Worm (Caenorhabditis elegans): ENCODE data around the gene irld-48.
A peak's percentile ranks its signal among the peaks of the same experiment; 100 is the strongest.

Gene irld-48

DNA sequence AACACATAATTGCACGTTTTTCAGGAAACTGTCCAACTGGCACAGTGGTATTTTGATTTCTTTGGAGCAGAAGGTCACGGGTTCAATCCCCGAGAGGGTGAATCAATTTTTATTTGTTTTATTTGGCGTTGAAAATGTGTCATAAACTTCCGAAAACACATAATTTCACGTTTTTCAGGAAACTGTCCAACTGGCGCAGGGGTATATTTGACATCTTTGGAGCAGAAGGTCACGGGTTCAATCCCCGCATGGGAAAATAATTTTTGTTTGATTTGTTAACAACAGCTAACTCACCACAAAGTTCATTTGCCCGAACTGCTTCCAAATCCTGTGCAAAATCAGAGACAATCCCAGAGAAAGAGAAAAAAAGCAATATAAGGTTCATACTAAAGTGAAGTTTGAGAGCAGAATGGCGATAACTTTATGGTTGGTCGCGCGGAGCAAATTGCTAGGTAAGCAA is at the start of gene irld-48:
TSS of gene irld-48 (plus strand) at position 410 of the 460 bp plus-strand sequence.
- TF ChIP-seq hpl-2 (GFP tag; optimal IDR thresholded peaks at IDR 0.05) (no peak), unc-86 (tag; optimal IDR thresholded peaks at IDR 0.05) (no peak), nhr-77 (tag; optimal IDR thresholded peaks at IDR 0.05) (no peak), fkh-8 (tag; optimal IDR thresholded peaks at IDR 0.05) (no peak), nhr-76 (tag; optimal IDR thresholded peaks at IDR 0.05) (no peak), nhr-20 (tag; optimal IDR thresholded peaks at IDR 0.05) (no peak), nhr-237 (tag; optimal IDR thresholded peaks at IDR 0.05) (no peak), snu-23 (GFP tag; optimal IDR thresholded peaks at IDR 0.05) (no peak), pag-3 (tag; optimal IDR thresholded peaks at IDR 0.05; ENCODE audit: borderline replicate concordance, insufficient read depth) (no peak), pax-3 (tag; optimal IDR thresholded peaks at IDR 0.05) (no peak), pqm-1 (tag; optimal IDR thresholded peaks at IDR 0.05) (no peak), irx-1 (tag; optimal IDR thresholded peaks at IDR 0.05) (no peak), sox-4 (tag; optimal IDR thresholded peaks at IDR 0.05) (no peak), snpc-4 (tag; optimal IDR thresholded peaks at IDR 0.05) (no peak), zip-4 (GFP tag; optimal IDR thresholded peaks at IDR 0.05) (no peak)

DNA sequence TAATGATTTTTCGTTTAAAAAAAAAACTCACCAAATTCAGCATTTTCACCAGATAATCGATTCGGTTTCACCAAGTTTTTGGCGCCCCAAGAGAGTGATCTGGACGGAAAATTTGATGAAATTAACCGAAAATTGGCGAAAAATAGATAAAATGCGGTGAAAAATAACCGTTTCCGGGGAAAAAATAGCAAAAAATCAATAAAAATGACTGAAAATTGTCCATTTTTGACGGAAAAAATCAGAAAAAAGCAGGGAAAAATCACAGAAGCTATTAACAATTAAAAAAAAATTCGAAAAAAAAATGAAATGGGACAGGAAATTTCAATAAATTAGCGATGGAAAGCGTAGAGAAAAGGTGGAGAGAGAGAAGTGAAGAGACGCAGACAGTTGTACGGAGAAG is 42.4 kb upstream of the irld-48 start, which contains the start of gene ubc-15:
TSS of gene ubc-15 (minus strand) at position 101 of the 400 bp plus-strand sequence.
- TF ChIP-seq pax-3 (tag; optimal IDR thresholded peaks at IDR 0.05) (no peak), tlp-1 (tag; optimal IDR thresholded peaks at IDR 0.05) (no peak), rnt-1 (tag; optimal IDR thresholded peaks at IDR 0.05) (no peak), fkh-4 (tag; optimal IDR thresholded peaks at IDR 0.05; ENCODE audit: borderline replicate concordance) (no peak), xbp-1 (tag; optimal IDR thresholded peaks at IDR 0.05) (no peak), elt-2 (tag; optimal IDR thresholded peaks at IDR 0.05) (no peak), dsc-1 (tag; optimal IDR thresholded peaks at IDR 0.05) (no peak), unc-62 (GFP tag; optimal IDR thresholded peaks at IDR 0.05) (no peak), nhr-90 (tag; optimal IDR thresholded peaks at IDR 0.05; ENCODE audit: poor library complexity) (no peak), pqm-1 (tag; optimal IDR thresholded peaks at IDR 0.05) (no peak), ama-1 (optimal IDR thresholded peaks at IDR 0.05) (no peak), nhr-11 (tag; optimal IDR thresholded peaks at IDR 0.05) (no peak), nhr-12 (tag; optimal IDR thresholded peaks at IDR 0.05) (no peak)

ce11 chrII:2919074-2919857 is 36.6 kb upstream of the irld-48 start, which contains the start of the genes ncap-1 and Y110A2AR.1:
TSS of gene ncap-1 (minus strand) at chrII:2919314.
TSS of gene Y110A2AR.1 (plus strand) at chrII:2919710.
- TF ChIP-seq lin-35 (GFP tag; optimal IDR thresholded peaks at IDR 0.05) (peak; percentile 68 to 88), skn-1 (tag; optimal IDR thresholded peaks at IDR 0.05) (no peak), jun-1 (tag; optimal IDR thresholded peaks at IDR 0.05) (no peak), ceh-82 (tag; optimal IDR thresholded peaks at IDR 0.05) (peak in 1 of 3 experiments; percentile 18), efl-1 (optimal IDR thresholded peaks at IDR 0.05) (peak; percentile 37 to 81), efl-1 (GFP tag; optimal IDR thresholded peaks at IDR 0.05 in 1 of 2) (peak; percentile 82 to 98), dpl-1 (GFP tag; optimal IDR thresholded peaks at IDR 0.05) (peak; percentile 49 to 83 (median 74)), lsy-2 (tag; optimal IDR thresholded peaks at IDR 0.05) (peak in 1 of 2 experiments; percentile 13), nhr-19 (GFP tag; conservative IDR thresholded peaks at IDR 0.05) (no peak), zag-1 (tag; optimal IDR thresholded peaks at IDR 0.05) (no peak), nhr-77 (tag; optimal IDR thresholded peaks at IDR 0.05) (no peak), mep-1 (tag; optimal IDR thresholded peaks at IDR 0.05) (peak; percentile 1)

DNA sequence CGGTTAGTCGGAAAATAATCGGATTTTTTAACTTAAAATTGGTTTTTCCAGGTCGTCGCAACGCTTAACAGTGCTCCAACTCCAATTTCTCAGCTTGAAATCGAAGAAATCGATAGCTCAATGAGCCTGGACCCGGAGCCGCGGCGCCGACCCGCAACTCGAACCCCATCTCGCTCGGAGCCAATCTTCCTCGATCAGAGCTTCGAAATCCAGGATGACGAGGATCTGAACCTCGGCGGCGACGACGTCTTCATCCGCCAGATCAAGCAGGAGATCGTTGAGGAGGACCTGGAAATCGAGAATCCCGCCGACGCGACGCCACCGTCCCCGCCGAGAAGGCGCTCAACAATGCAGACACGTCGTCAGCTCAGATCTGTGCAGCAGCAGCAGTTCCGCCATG is 35.6 kb upstream of the irld-48 start:
- TF ChIP-seq unc-30 (tag; optimal IDR thresholded peaks at IDR 0.05) (no peak), efl-1 (optimal IDR thresholded peaks at IDR 0.05) (no peak), efl-1 (GFP tag; optimal IDR thresholded peaks at IDR 0.05 in 1 of 2) (no peak), grh-1 (GFP tag; IDR thresholded peaks at IDR 0.05) (no peak), nhr-237 (tag; optimal IDR thresholded peaks at IDR 0.05) (no peak), mef-2 (tag; optimal IDR thresholded peaks at IDR 0.05) (no peak), dsc-1 (tag; optimal IDR thresholded peaks at IDR 0.05) (no peak), alr-1 (tag; optimal IDR thresholded peaks at IDR 0.05; ENCODE audit: borderline replicate concordance) (no peak), pax-3 (tag; optimal IDR thresholded peaks at IDR 0.05) (no peak), hlh-4 (tag; optimal IDR thresholded peaks at IDR 0.05) (no peak), snpc-4 (tag; optimal IDR thresholded peaks at IDR 0.05) (no peak), lin-35 (GFP tag; optimal IDR thresholded peaks at IDR 0.05) (no peak), nhr-85 (tag) (no peak), nhr-77 (tag; optimal IDR thresholded peaks at IDR 0.05) (no peak), nhr-84 (tag; optimal IDR thresholded peaks at IDR 0.05) (no peak), lin-39 (tag; optimal IDR thresholded peaks at IDR 0.05) (no peak), nhr-76 (tag; optimal IDR thresholded peaks at IDR 0.05) (no peak)
